Fruit fly (Drosophila melanogaster): Measurements from ENCODE around the gene Myc.

Myc gene

DNA sequence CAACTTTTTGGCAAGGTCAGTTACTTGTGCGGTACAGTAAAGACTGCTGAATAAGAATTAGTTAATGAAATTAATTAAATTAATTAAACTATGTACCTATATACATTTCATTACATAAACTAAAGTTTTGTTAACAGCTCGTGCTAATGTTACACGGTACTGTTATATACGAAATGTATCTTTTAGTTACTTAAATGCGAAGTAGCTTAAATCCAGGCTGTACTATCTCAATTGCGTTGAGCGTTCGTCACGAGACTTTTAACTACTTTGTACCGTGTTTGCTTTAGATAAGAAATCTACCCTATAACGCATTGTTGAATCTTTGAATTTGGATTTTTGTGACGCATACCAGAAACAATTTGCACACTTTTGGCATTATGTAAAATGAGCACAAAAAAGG is 26.3 kb downstream of the Myc start (continued):
- TF ChIP-seq Sox100B (GFP tag; optimal IDR thresholded peaks at IDR 0.05) (no peak), bab2 (GFP tag; optimal IDR thresholded peaks at IDR 0.05) (peak; percentile 7), CG11504 (tag; optimal IDR thresholded peaks at IDR 0.05) (peak; percentile 53), CG7987 (GFP tag; optimal IDR thresholded peaks at IDR 0.05) (no peak), chinmo (GFP tag; IDR thresholded peaks at IDR 0.05; ENCODE audit: partially characterized antibody) (no peak), CG4404 (GFP tag; IDR thresholded peaks at IDR 0.05) (peak; percentile 28; the same call in 1 of the 2 replicates), BtbVII (GFP tag; optimal IDR thresholded peaks at IDR 0.05) (peak; percentile 43), CG17912 (GFP tag; optimal IDR thresholded peaks at IDR 0.05) (no peak), CG10147 (GFP tag; optimal IDR thresholded peaks at IDR 0.05) (peak; percentile 48), ato (GFP tag; IDR thresholded peaks at IDR 0.05; ENCODE audit: partially characterized antibody) (no peak), vfl (GFP tag; optimal IDR thresholded peaks at IDR 0.05) (no peak), sima (GFP tag; optimal IDR thresholded peaks at IDR 0.05) (no peak), org-1 (GFP tag; optimal IDR thresholded peaks at IDR 0.05) (no peak), pho (GFP tag; optimal IDR thresholded peaks at IDR 0.05) (no peak), CG34224 (GFP tag; IDR thresholded peaks at IDR 0.05; ENCODE audit: partially characterized antibody) (no peak), gem (tag; optimal IDR thresholded peaks at IDR 0.05) (peak; percentile 43), prd (optimal IDR thresholded peaks at IDR 0.05) (no peak), prd (GFP tag; IDR thresholded peaks at IDR 0.05) (peak; percentile 31; the same call in 1 of the 3 replicates), al (GFP tag; IDR thresholded peaks at IDR 0.05) (peak; percentile 35; the same call in 1 of the 2 replicates), maf-S (GFP tag; optimal IDR thresholded peaks at IDR 0.05) (no peak), CG1529 (GFP tag; optimal IDR thresholded peaks at IDR 0.05) (no peak), Sox102F (GFP tag; optimal IDR thresholded peaks at IDR 0.05) (no peak), Atf6 (GFP tag; IDR thresholded peaks at IDR 0.05) (no peak; the same call in 1 of the 2 replicates), Dp (GFP tag; optimal IDR thresholded peaks at IDR 0.05) (no peak), nerfin-1 (tag; optimal IDR thresholded peaks at IDR 0.05) (no peak), CG16815 (GFP tag; optimal IDR thresholded peaks at IDR 0.05) (no peak), CoRest (tag; optimal IDR thresholded peaks at IDR 0.05) (peak; percentile 29), CG6254 (GFP tag; optimal IDR thresholded peaks at IDR 0.05) (no peak), CG18764 (GFP tag; optimal IDR thresholded peaks at IDR 0.05) (no peak), ind (GFP tag; optimal IDR thresholded peaks at IDR 0.05) (peak; percentile 34), CG10209 (GFP tag; optimal IDR thresholded peaks at IDR 0.05) (peak; percentile 37), CG11723 (GFP tag; optimal IDR thresholded peaks at IDR 0.05) (no peak), CG6791 (GFP tag; IDR thresholded peaks at IDR 0.05; ENCODE audit: partially characterized antibody) (no peak), Aef1 (GFP tag; IDR thresholded peaks at IDR 0.05) (0 out of 3 replicates have a peak, but pooled peaks have one; percentile 31), nau (GFP tag; optimal IDR thresholded peaks at IDR 0.05) (no peak), CG17186 (GFP tag; optimal IDR thresholded peaks at IDR 0.05) (no peak), Oli (tag; optimal IDR thresholded peaks at IDR 0.05) (peak; percentile 8), Mes4 (GFP tag; optimal IDR thresholded peaks at IDR 0.05) (no peak), CG6175 (GFP tag; IDR thresholded peaks at IDR 0.05) (no peak), CG6813 (GFP tag; optimal IDR thresholded peaks at IDR 0.05) (no peak), h (optimal IDR thresholded peaks at IDR 0.05) (no peak), gt (GFP tag; IDR thresholded peaks at IDR 0.05) (no peak), CG14965 (GFP tag; optimal IDR thresholded peaks at IDR 0.05; ENCODE audit: borderline replicate concordance) (no peak), emc (GFP tag; optimal IDR thresholded peaks at IDR 0.05) (peak; percentile 29), CG33213 (GFP tag; optimal IDR thresholded peaks at IDR 0.05) (no peak), Jarid2 (GFP tag; optimal IDR thresholded peaks at IDR 0.05) (no peak), Dip2 (GFP tag; IDR thresholded peaks at IDR 0.05) (no peak), Vsx1 (GFP tag; optimal IDR thresholded peaks at IDR 0.05) (no peak), Bteb2 (GFP tag; optimal IDR thresholded peaks at IDR 0.05) (no peak), otp (GFP tag; IDR thresholded peaks at IDR 0.05) (no peak), crp (GFP tag; optimal IDR thresholded peaks at IDR 0.05) (no peak)
